Worm (Caenorhabditis elegans) whole organism, late embryonic: ENCODE results near the gene T09D3.9.

ENCODE experiments used
- C38D4.7 ChIP-seq: fragments of 200-800 bp; sonication (Bioruptor generic); optimal IDR thresholded peaks from 2 replicates; lab custom pipeline; 2018; ENCODE audit warnings: mild to moderate bottlenecking, missing genetic modification characterization, moderate library complexity, missing compliant biosample characterization
- Y22D7AL.16 ChIP-seq: sonication (generic microtip); optimal IDR thresholded peaks from 2 replicates; lab custom pipeline; 2016; ENCODE audit warnings: missing genetic modification characterization, missing compliant biosample characterization
- ahr-1 ChIP-seq: sonication (generic microtip); optimal IDR thresholded peaks from 2 replicates; lab custom pipeline; 2016; ENCODE audit warnings: missing genetic modification characterization, missing compliant biosample characterization
- ama-1 ChIP-seq: fragments of 150-350 bp; optimal IDR thresholded peaks from 2 replicates; lab custom pipeline; 2014
- ceh-2 ChIP-seq: sonication (generic microtip); optimal IDR thresholded peaks from 2 replicates; lab custom pipeline; 2016; ENCODE audit warnings: missing genotype, missing genetic modification characterization, missing compliant biosample characterization
- ceh-22 ChIP-seq: sonication (generic microtip); optimal IDR thresholded peaks from 2 replicates; lab custom pipeline; 2017; ENCODE audit warnings: missing biosample characterization, missing genetic modification characterization
- ceh-31 ChIP-seq: sonication (generic microtip); optimal IDR thresholded peaks from 2 replicates; lab custom pipeline; 2016; ENCODE audit warnings: missing genetic modification characterization, missing compliant biosample characterization
- ceh-34 ChIP-seq: sonication (generic microtip); optimal IDR thresholded peaks from 2 replicates; lab custom pipeline; 2016; ENCODE audit warnings: mild to moderate bottlenecking, missing genetic modification characterization, missing compliant biosample characterization
- ceh-6 ChIP-seq: fragments of 200-800 bp; sonication (Bioruptor generic); optimal IDR thresholded peaks from 2 replicates; lab custom pipeline; 2018; ENCODE audit warnings: mild to moderate bottlenecking, missing genetic modification characterization, missing compliant biosample characterization
- ceh-9 ChIP-seq: sonication (generic microtip); optimal IDR thresholded peaks from 2 replicates; lab custom pipeline; 2016; ENCODE audit warnings: mild to moderate bottlenecking, missing genetic modification characterization, inconsistent platforms, missing compliant biosample characterization
- che-1 ChIP-seq: sonication (generic microtip); optimal IDR thresholded peaks from 2 replicates; lab custom pipeline; 2016; ENCODE audit warnings: mild to moderate bottlenecking, missing genetic modification characterization, missing compliant biosample characterization
- elt-2 ChIP-seq: sonication (generic microtip); optimal IDR thresholded peaks from 2 replicates; lab custom pipeline; 2016; ENCODE audit warnings: missing genetic modification reagents, missing genetic modification characterization, missing compliant biosample characterization
- elt-4 ChIP-seq: sonication (generic microtip); optimal IDR thresholded peaks from 2 replicates; lab custom pipeline; 2016; ENCODE audit warnings: missing genetic modification characterization, missing compliant biosample characterization
- ets-4 ChIP-seq: sonication (generic microtip); optimal IDR thresholded peaks from 2 replicates; lab custom pipeline; 2016; ENCODE audit warnings: missing genetic modification characterization, missing compliant biosample characterization
- fkh-10 ChIP-seq: fragments of 150-350 bp; optimal IDR thresholded peaks from 2 replicates; lab custom pipeline; 2014; ENCODE audit warnings: missing biosample characterization, missing genetic modification reagents, missing genetic modification characterization
- fkh-6 ChIP-seq: sonication (generic microtip); optimal IDR thresholded peaks from 2 replicates; lab custom pipeline; 2016; ENCODE audit warnings: missing genetic modification characterization, missing compliant biosample characterization
- hlh-13 ChIP-seq: fragments of 200-800 bp; sonication (Bioruptor generic); optimal IDR thresholded peaks from 2 replicates; lab custom pipeline; 2018; ENCODE audit warnings: mild to moderate bottlenecking, missing genetic modification characterization, missing compliant biosample characterization
- hlh-15 ChIP-seq: sonication (generic microtip); optimal IDR thresholded peaks from 2 replicates; lab custom pipeline; 2016; ENCODE audit warnings: missing genetic modification characterization, missing compliant biosample characterization
- mec-3 ChIP-seq: sonication (generic microtip); optimal IDR thresholded peaks from 2 replicates; lab custom pipeline; 2016; ENCODE audit warnings: borderline replicate concordance, missing genetic modification characterization, missing compliant biosample characterization
- nhr-232 ChIP-seq: sonication (generic microtip); optimal IDR thresholded peaks from 2 replicates; lab custom pipeline; 2016; ENCODE audit warnings: missing genetic modification characterization, missing compliant biosample characterization
- pat-9 ChIP-seq: fragments of 200-800 bp; sonication (Bioruptor generic); optimal IDR thresholded peaks from 2 replicates; lab custom pipeline; 2018; ENCODE audit warnings: mild to moderate bottlenecking, missing genetic modification characterization, moderate library complexity, missing compliant biosample characterization
- pax-1 ChIP-seq: fragments of 150-350 bp; optimal IDR thresholded peaks from 2 replicates; lab custom pipeline; 2014; ENCODE audit warnings: missing biosample characterization, missing genetic modification characterization
- pha-2 ChIP-seq: sonication (generic microtip); optimal IDR thresholded peaks from 2 replicates; lab custom pipeline; 2017; ENCODE audit warnings: mild to moderate bottlenecking, missing genetic modification characterization, missing compliant biosample characterization
- ref-2 ChIP-seq: sonication (generic microtip); optimal IDR thresholded peaks from 2 replicates; lab custom pipeline; 2016; ENCODE audit warnings: missing genetic modification characterization, missing compliant biosample characterization
- rnt-1 ChIP-seq: sonication (generic microtip); optimal IDR thresholded peaks from 2 replicates; lab custom pipeline; 2016; ENCODE audit warnings: missing genetic modification characterization, missing compliant biosample characterization
- sdc-2 ChIP-seq: sonication (generic microtip); optimal IDR thresholded peaks from 2 replicates; lab custom pipeline; 2016; ENCODE audit warnings: missing genotype, missing genetic modification characterization, missing compliant biosample characterization
- sox-2 ChIP-seq: fragments of 200-800 bp; sonication (Bioruptor generic); IDR thresholded peaks from 2 replicates; pipeline ENCODE4 v1.3.6; 2022; ENCODE audit warnings: missing genetic modification reagents, missing genetic modification characterization, missing compliant biosample characterization
- syd-9 ChIP-seq: sonication (generic microtip); optimal IDR thresholded peaks from 2 replicates; lab custom pipeline; 2016; ENCODE audit warnings: mild to moderate bottlenecking, missing genetic modification characterization, moderate library complexity, missing compliant biosample characterization
- tbx-7 ChIP-seq: sonication (generic microtip); optimal IDR thresholded peaks from 2 replicates; lab custom pipeline; 2016; ENCODE audit warnings: missing genotype, missing genetic modification characterization, missing compliant biosample characterization
- ttx-3 ChIP-seq: sonication (generic microtip); optimal IDR thresholded peaks from 2 replicates; lab custom pipeline; 2016; ENCODE audit warnings: missing genetic modification reagents, missing genetic modification characterization, missing compliant biosample characterization
- unc-42 ChIP-seq: sonication (generic microtip); optimal IDR thresholded peaks from 2 replicates; lab custom pipeline; 2016; ENCODE audit warnings: missing genotype, missing genetic modification characterization, missing compliant biosample characterization
- unc-86 ChIP-seq: sonication (generic microtip); optimal IDR thresholded peaks from 2 replicates; lab custom pipeline; 2016; ENCODE audit warnings: missing genetic modification characterization, missing compliant biosample characterization
- zip-5 ChIP-seq: sonication (generic microtip); optimal IDR thresholded peaks from 2 replicates; lab custom pipeline; 2016; ENCODE audit warnings: missing genetic modification characterization, missing compliant biosample characterization
- ztf-16 ChIP-seq: sonication (generic microtip); optimal IDR thresholded peaks from 2 replicates; lab custom pipeline; 2017; ENCODE audit warnings: missing genetic modification characterization, missing compliant biosample characterization

T09D3.9 gene

ce11 chrV:5349471-5349870 lies 19.2 kb downstream of the T09D3.9 start, which contains the start of gene T09D3.3:
Gene T09D3.3, minus strand, starts transcription at chrV:5349571.
- TF ChIP-seq Y22D7AL.16 (tag; lab: Kevin White, UChicago) (no peak), ztf-16 (no peak), zip-5 (tag; lab: Kevin White, UChicago) (no peak), ceh-22 (tag; lab: Kevin White, UChicago) (no peak), ceh-6 (GFP tag; lab: Kevin White, UChicago) (no peak)
- TF ChIP-seq, all 69 proteins: peak for 0

DNA sequence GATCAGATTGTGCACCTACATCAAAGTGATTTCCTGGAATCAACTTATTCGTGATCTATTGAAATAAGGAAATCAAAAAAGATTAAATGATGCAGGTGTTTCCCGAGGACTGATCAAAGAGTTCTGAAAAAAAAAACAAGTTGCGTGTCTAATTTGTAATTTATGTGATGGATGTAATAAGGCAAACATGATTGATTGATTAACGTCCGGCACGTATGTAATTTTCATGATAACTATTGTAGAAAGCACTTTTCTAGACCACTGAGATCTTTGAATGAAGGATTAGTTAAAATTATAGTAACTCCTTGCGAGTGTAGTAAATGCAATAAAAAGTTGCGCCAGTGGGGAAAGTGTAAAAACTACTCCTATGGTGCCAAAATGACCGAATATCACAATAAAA lies 23.3 kb downstream of the T09D3.9 start, which contains the start of gene srg-25:
Gene srg-25 (minus strand): TSS at position 101 of the 400 bp plus-strand sequence.
- no peak for TF ChIP-seq ceh-9 (tag; lab: Kevin White, UChicago)

DNA sequence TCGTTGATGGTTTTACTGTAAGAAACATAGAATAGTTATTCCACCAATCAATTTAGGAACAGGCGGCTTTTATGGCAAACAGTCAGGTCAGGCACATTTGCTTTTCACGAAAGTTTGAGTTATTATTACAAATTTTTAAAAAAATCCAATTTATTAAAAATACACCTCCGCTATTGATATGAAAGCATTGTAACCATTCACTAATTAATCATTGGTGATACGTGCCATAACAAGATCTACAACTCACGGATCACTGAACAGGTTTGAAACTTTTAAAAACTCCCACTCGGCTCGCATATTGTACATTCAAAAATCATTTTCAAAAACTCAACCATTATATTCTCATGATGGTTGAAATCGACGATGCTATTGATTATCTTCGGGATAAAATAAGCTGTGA lies 29.2 kb downstream of the T09D3.9 start, which contains the start of gene srg-27:
Gene srg-27 (plus strand): TSS at position 301 of the 400 bp plus-strand sequence.
- TF ChIP-seq ahr-1 (no peak), ref-2 (no peak), unc-86 (tag; lab: Kevin White, UChicago) (no peak), pha-2 (tag; lab: Kevin White, UChicago) (no peak), syd-9 (tag; lab: Kevin White, UChicago) (no peak), sox-2 (GFP tag; lab: Robert Waterston, UW) (no peak), sdc-2 (tag; lab: Kevin White, UChicago) (no peak), ceh-31 (tag; lab: Kevin White, UChicago) (no peak), elt-2 (tag; lab: Kevin White, UChicago) (no peak), fkh-6 (tag; lab: Kevin White, UChicago) (no peak), unc-42 (no peak)

DNA sequence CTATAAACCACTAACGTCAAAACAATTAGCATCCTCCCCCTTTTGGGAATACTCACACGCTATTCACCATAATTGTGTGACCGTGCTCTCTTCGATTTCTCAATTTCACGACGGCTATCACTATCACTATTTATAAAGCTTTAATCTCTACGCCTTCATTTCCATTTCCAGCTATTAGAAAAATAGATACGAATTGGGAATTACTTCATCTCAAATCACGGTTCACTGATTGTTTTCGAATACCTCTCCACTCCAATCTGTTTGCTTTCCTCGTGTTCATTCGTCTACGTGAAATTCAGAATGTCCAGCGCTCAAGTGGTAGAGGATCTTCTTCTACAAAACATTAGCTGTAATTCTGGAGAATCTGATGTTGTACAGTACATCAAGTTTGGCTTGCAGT lies 31.8 kb downstream of the T09D3.9 start, which contains the start of gene srg-29:
Gene srg-29 (plus strand): TSS at position 301 of the 400 bp plus-strand sequence.
- TF ChIP-seq hlh-13 (no peak), pat-9 (tag; lab: Kevin White, UChicago) (no peak)

ce11 chrV:5334588-5334987 lies 34.1 kb downstream of the T09D3.9 start, which contains the start of gene srg-28:
Gene srg-28, plus strand, starts transcription at chrV:5334888.
- TF ChIP-seq fkh-10 (no peak), ttx-3 (tag; lab: Kevin White, UChicago) (no peak), mec-3 (tag; lab: Kevin White, UChicago) (no peak), ceh-2 (tag; lab: Kevin White, UChicago) (no peak), ets-4 (tag; lab: Kevin White, UChicago) (no peak), rnt-1 (tag; lab: Kevin White, UChicago) (no peak), hlh-13 (no peak), che-1 (tag; lab: Kevin White, UChicago) (no peak), hlh-15 (tag; lab: Kevin White, UChicago) (no peak), C38D4.7 (GFP tag; lab: Kevin White, UChicago) (no peak), tbx-7 (no peak), sox-2 (GFP tag; lab: Robert Waterston, UW) (no peak), elt-4 (tag; lab: Kevin White, UChicago) (no peak), pax-1 (tag; lab: Kevin White, UChicago) (no peak)

DNA sequence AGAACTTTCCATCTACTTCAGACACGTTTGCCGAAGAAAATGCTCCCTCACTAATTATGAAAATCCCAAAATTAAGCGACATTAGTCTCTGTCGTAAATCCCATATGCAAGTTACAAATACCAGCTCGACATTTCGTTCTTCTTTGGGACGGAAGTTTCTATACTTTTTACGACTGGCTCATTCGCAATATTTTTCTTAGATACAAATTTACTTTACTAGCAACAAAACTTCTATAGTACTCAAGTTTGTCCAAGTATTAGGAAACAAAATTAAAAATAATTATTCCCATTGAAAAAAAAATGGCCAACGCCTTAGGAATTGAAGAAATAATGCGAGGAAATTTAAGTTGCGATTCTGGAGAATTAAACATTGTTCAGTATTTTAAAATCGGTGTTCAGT lies 37.7 kb downstream of the T09D3.9 start, which contains the start of gene srg-26:
Gene srg-26 (plus strand): TSS at position 301 of the 400 bp plus-strand sequence.
- TF ChIP-seq che-1 (tag; lab: Kevin White, UChicago) (no peak), nhr-232 (no peak), ama-1 (lab: Kevin White, UChicago) (no peak), ceh-34 (tag; lab: Kevin White, UChicago) (no peak)
